Fruit fly (Drosophila melanogaster): ENCODE data around the gene dsb.

The dsb gene

dm6 chr3L:1905273-1905672 is 4.7 kb downstream of the dsb start (continued):
- TF ChIP-seq Gug (GFP tag; IDR thresholded peaks at IDR 0.05) = no peak
- TF ChIP-seq fd85E (GFP tag; optimal IDR thresholded peaks at IDR 0.05) = no peak
- TF ChIP-seq CG4318 (GFP tag; optimal IDR thresholded peaks at IDR 0.05) = peak; percentile 71
- TF ChIP-seq CG16779 (tag; optimal IDR thresholded peaks at IDR 0.05) = no peak
- TF ChIP-seq CG6276 (GFP tag; optimal IDR thresholded peaks at IDR 0.05) = peak; percentile 62
- no peak for TF ChIP-seq fkh (GFP tag; optimal IDR thresholded peaks at IDR 0.05)
- no peak for TF ChIP-seq CG1621 (tag; optimal IDR thresholded peaks at IDR 0.05)
- no peak for TF ChIP-seq fd59A (GFP tag; optimal IDR thresholded peaks at IDR 0.05)
- peak; percentile 20 for TF ChIP-seq esn (GFP tag; optimal IDR thresholded peaks at IDR 0.05)

- TF ChIP-seq CG8119 (GFP tag; IDR thresholded peaks at IDR 0.05) (0 out of 3 replicates have a peak, but pooled peaks have one; percentile 16), CG32006 (GFP tag; optimal IDR thresholded peaks at IDR 0.05) (peak; percentile 56), CG15336 (GFP tag; IDR thresholded peaks at IDR 0.05) (peak; percentile 38; the same call in 1 of the 2 replicates), CG6276 (GFP tag; optimal IDR thresholded peaks at IDR 0.05) (peak; percentile 5), eg (GFP tag; IDR thresholded peaks at IDR 0.05) (peak; percentile 38; the same call in 2 of the 3 replicates), Eip78C (GFP tag) (peak; percentile 65), pdm3 (GFP tag; optimal IDR thresholded peaks at IDR 0.05) (no peak), CG9139 (GFP tag; optimal IDR thresholded peaks at IDR 0.05) (no peak), Hr4 (GFP tag; optimal IDR thresholded peaks at IDR 0.05) (no peak)
These were observed 5.6 kb downstream of the dsb start for dm6 chr3L:1904440-1904839.

dm6 chr3L:1900633-1901032 is 9.4 kb downstream of the dsb start:
- TF ChIP-seq CG11902 (GFP tag; optimal IDR thresholded peaks at IDR 0.05) (no peak), topi (GFP tag; optimal IDR thresholded peaks at IDR 0.05) (no peak), fkh (GFP tag; optimal IDR thresholded peaks at IDR 0.05) (no peak), svp (GFP tag) (peak; percentile 53), Hr38 (GFP tag; optimal IDR thresholded peaks at IDR 0.05) (no peak), Eip75B (GFP tag; optimal IDR thresholded peaks at IDR 0.05) (peak; percentile 32), CG32006 (GFP tag; optimal IDR thresholded peaks at IDR 0.05) (peak; percentile 77), Gug (GFP tag; IDR thresholded peaks at IDR 0.05) (peak; percentile 83), Eip93F (GFP tag; optimal IDR thresholded peaks at IDR 0.05) (no peak), CG6276 (GFP tag; optimal IDR thresholded peaks at IDR 0.05) (peak; percentile 83), CG8319 (GFP tag; optimal IDR thresholded peaks at IDR 0.05) (no peak), CG11762 (GFP tag; optimal IDR thresholded peaks at IDR 0.05; ENCODE audit: insufficient read depth) (peak; percentile 43), CG6854 (GFP tag; optimal IDR thresholded peaks at IDR 0.05) (no peak), CG6792 (GFP tag; optimal IDR thresholded peaks at IDR 0.05) (no peak), fd85E (GFP tag; optimal IDR thresholded peaks at IDR 0.05) (no peak), Smox (GFP tag; optimal IDR thresholded peaks at IDR 0.05) (no peak), Hr4 (GFP tag; optimal IDR thresholded peaks at IDR 0.05) (peak; percentile 75), CG9139 (GFP tag; optimal IDR thresholded peaks at IDR 0.05) (no peak), pdm3 (GFP tag; optimal IDR thresholded peaks at IDR 0.05) (peak; percentile 41), Sox102F (GFP tag; optimal IDR thresholded peaks at IDR 0.05) (no peak), esn (GFP tag; optimal IDR thresholded peaks at IDR 0.05) (no peak), Lpt (GFP tag; optimal IDR thresholded peaks at IDR 0.05) (peak; percentile 30), dsx (GFP tag; optimal IDR thresholded peaks at IDR 0.05; ENCODE audit: poor library complexity, severe bottlenecking) (peak; percentile 18), CG3032 (tag; optimal IDR thresholded peaks at IDR 0.05) (no peak), dac (GFP tag; optimal IDR thresholded peaks at IDR 0.05) (peak; percentile 33), CG11294 (GFP tag; IDR thresholded peaks at IDR 0.05) (peak; percentile 74), CG1621 (tag; optimal IDR thresholded peaks at IDR 0.05) (no peak), Blimp-1 (GFP tag; optimal IDR thresholded peaks at IDR 0.05) (no peak), CG31627 (GFP tag; optimal IDR thresholded peaks at IDR 0.05) (no peak), CG34406 (GFP tag; optimal IDR thresholded peaks at IDR 0.05) (no peak), Ets96B (tag; optimal IDR thresholded peaks at IDR 0.05) (peak; percentile 26), CG16779 (tag; optimal IDR thresholded peaks at IDR 0.05) (no peak), Sox14 (GFP tag; optimal IDR thresholded peaks at IDR 0.05) (no peak), lz (GFP tag; optimal IDR thresholded peaks at IDR 0.05) (no peak), acj6 (GFP tag; optimal IDR thresholded peaks at IDR 0.05) (no peak), spab (GFP tag; optimal IDR thresholded peaks at IDR 0.05) (no peak), CG8119 (GFP tag; IDR thresholded peaks at IDR 0.05) (peak; percentile 90), Sox15 (GFP tag; optimal IDR thresholded peaks at IDR 0.05) (no peak), CG8632 (GFP tag; optimal IDR thresholded peaks at IDR 0.05) (no peak), ss (GFP tag; optimal IDR thresholded peaks at IDR 0.05) (no peak), achi (GFP tag; optimal IDR thresholded peaks at IDR 0.05) (peak; percentile 66), cyc (GFP tag; optimal IDR thresholded peaks at IDR 0.05) (no peak)
